Fruit fly (Drosophila melanogaster): ENCODE results near the gene Inx7.

The Inx7 gene

dm6 chrX:6974221-6974620 lies 19.2 kb downstream of the Inx7 start:
- TF ChIP-seq Hr83 (GFP tag; optimal IDR thresholded peaks at IDR 0.05; ENCODE audit: poor library complexity, severe bottlenecking) (no peak), rgr (GFP tag; optimal IDR thresholded peaks at IDR 0.05) (no peak), Rel (GFP tag; optimal IDR thresholded peaks at IDR 0.05) (no peak), Rel (tag; optimal IDR thresholded peaks at IDR 0.05) (no peak), N (GFP tag; optimal IDR thresholded peaks at IDR 0.05) (no peak), dsf (GFP tag; optimal IDR thresholded peaks at IDR 0.05; ENCODE audit: borderline replicate concordance) (no peak), Abd-B (GFP tag; optimal IDR thresholded peaks at IDR 0.05) (no peak), lola (GFP tag; optimal IDR thresholded peaks at IDR 0.05) (no peak), sv (GFP tag; optimal IDR thresholded peaks at IDR 0.05) (no peak), Jra (GFP tag; optimal IDR thresholded peaks at IDR 0.05) (no peak), brk (GFP tag; optimal IDR thresholded peaks at IDR 0.05) (no peak), HLH106 (tag; optimal IDR thresholded peaks at IDR 0.05) (no peak), foxo (GFP tag; optimal IDR thresholded peaks at IDR 0.05) (no peak), OdsH (GFP tag; optimal IDR thresholded peaks at IDR 0.05) (no peak), CG32264 (GFP tag; optimal IDR thresholded peaks at IDR 0.05) (no peak), woc (GFP tag; optimal IDR thresholded peaks at IDR 0.05) (no peak), dl (GFP tag; optimal IDR thresholded peaks at IDR 0.05; ENCODE audit: insufficient read depth in 1 of 2, partially characterized antibody in 2 of 2) (no peak), Vsx2 (GFP tag; optimal IDR thresholded peaks at IDR 0.05; ENCODE audit: partially characterized antibody) (no peak), Sp1 (GFP tag; optimal IDR thresholded peaks at IDR 0.05) (no peak), sage (GFP tag; optimal IDR thresholded peaks at IDR 0.05) (no peak), CG9705 (GFP tag; optimal IDR thresholded peaks at IDR 0.05) (no peak)

- no peak for TF ChIP-seq CrebA (GFP tag; optimal IDR thresholded peaks at IDR 0.05; ENCODE audit: borderline replicate concordance)
- TF ChIP-seq woc (GFP tag; optimal IDR thresholded peaks at IDR 0.05) = peak; percentile 1
- no peak for TF ChIP-seq Vsx2 (GFP tag; optimal IDR thresholded peaks at IDR 0.05; ENCODE audit: partially characterized antibody)
- no peak for TF ChIP-seq jim (GFP tag; optimal IDR thresholded peaks at IDR 0.05)
- TF ChIP-seq foxo (GFP tag; optimal IDR thresholded peaks at IDR 0.05) = peak in 1 of 2 experiments; percentile 44
- TF ChIP-seq CG32264 (GFP tag; optimal IDR thresholded peaks at IDR 0.05) = no peak
- no peak for TF ChIP-seq Hr83 (GFP tag; optimal IDR thresholded peaks at IDR 0.05; ENCODE audit: poor library complexity, severe bottlenecking)
- no peak for TF ChIP-seq Hr78 (GFP tag; optimal IDR thresholded peaks at IDR 0.05)
- no peak for TF ChIP-seq ey (GFP tag; optimal IDR thresholded peaks at IDR 0.05)
- TF ChIP-seq usp (GFP tag; optimal IDR thresholded peaks at IDR 0.05) = no peak
- no peak for TF ChIP-seq GATAd (GFP tag; optimal IDR thresholded peaks at IDR 0.05)
- no peak for TF ChIP-seq Myc (optimal IDR thresholded peaks at IDR 0.05)
- no peak for TF ChIP-seq pan (optimal IDR thresholded peaks at IDR 0.05)
- no peak for TF ChIP-seq tai (GFP tag; optimal IDR thresholded peaks at IDR 0.05)
- TF ChIP-seq h (GFP tag; optimal IDR thresholded peaks at IDR 0.05) = peak; percentile 23
- no peak for TF ChIP-seq dmrt93B (GFP tag; optimal IDR thresholded peaks at IDR 0.05)
- peak; percentile 15 for TF ChIP-seq HLH106 (tag; optimal IDR thresholded peaks at IDR 0.05)
- TF ChIP-seq brk (GFP tag; optimal IDR thresholded peaks at IDR 0.05) = no peak
- TF ChIP-seq N (GFP tag; optimal IDR thresholded peaks at IDR 0.05) = no peak
- no peak for TF ChIP-seq CG9705 (GFP tag; optimal IDR thresholded peaks at IDR 0.05)
- no peak for TF ChIP-seq psq (GFP tag; optimal IDR thresholded peaks at IDR 0.05)
- peak; percentile 36 for TF ChIP-seq Hnf4 (GFP tag; optimal IDR thresholded peaks at IDR 0.05)
- TF ChIP-seq lola (GFP tag; optimal IDR thresholded peaks at IDR 0.05) = no peak
- TF ChIP-seq dsf (GFP tag; optimal IDR thresholded peaks at IDR 0.05; ENCODE audit: borderline replicate concordance) = no peak
- TF ChIP-seq sv (GFP tag; optimal IDR thresholded peaks at IDR 0.05) = peak; percentile 3
- TF ChIP-seq Sp1 (GFP tag; optimal IDR thresholded peaks at IDR 0.05) = peak; percentile 26
- no peak for TF ChIP-seq Rel (GFP tag; optimal IDR thresholded peaks at IDR 0.05)
- no peak for TF ChIP-seq Rel (tag; optimal IDR thresholded peaks at IDR 0.05)
- no peak for TF ChIP-seq Dfd (GFP tag; optimal IDR thresholded peaks at IDR 0.05)
- peak; percentile 30 for TF ChIP-seq rgr (GFP tag; optimal IDR thresholded peaks at IDR 0.05)
- no peak for TF ChIP-seq Mio (GFP tag; optimal IDR thresholded peaks at IDR 0.05)
- no peak for TF ChIP-seq sage (GFP tag; optimal IDR thresholded peaks at IDR 0.05)
- TF ChIP-seq fru (GFP tag; optimal IDR thresholded peaks at IDR 0.05) = peak; percentile 28
- TF ChIP-seq Dif (GFP tag; optimal IDR thresholded peaks at IDR 0.05; ENCODE audit: partially characterized antibody) = no peak
- TF ChIP-seq OdsH (GFP tag; optimal IDR thresholded peaks at IDR 0.05) = no peak
- no peak for TF ChIP-seq dl (GFP tag; optimal IDR thresholded peaks at IDR 0.05; ENCODE audit: insufficient read depth in 1 of 2, partially characterized antibody in 2 of 2)
- no peak for TF ChIP-seq br (GFP tag; optimal IDR thresholded peaks at IDR 0.05)
- no peak for TF ChIP-seq Abd-B (GFP tag; optimal IDR thresholded peaks at IDR 0.05)
- peak; percentile 6 for TF ChIP-seq Jra (GFP tag; optimal IDR thresholded peaks at IDR 0.05)
Observed at dm6 chrX:6973340-6973739, 20.1 kb downstream of the Inx7 start, which contains the start of gene CG3040. TSS of gene CG3040 (minus strand) at chrX:6973393.
